Fruit fly (Drosophila melanogaster) whole organism, embryonic: Measurements from ENCODE around the gene Prx4.

Experiments used
- B-H2 ChIP-seq: fragments of 200-800 bp; sonication (Bioruptor generic); optimal IDR thresholded peaks from 2 replicates; lab custom pipeline; 2018; ENCODE audit warnings: missing biosample characterization, mild to moderate bottlenecking, missing genetic modification characterization
- BEAF-32 ChIP-seq: fragments of 200-800 bp; sonication (Bioruptor generic); optimal IDR thresholded peaks from 3 replicates; lab custom pipeline; 2017; ENCODE audit warnings: missing biosample characterization, missing genetic modification characterization, mild to moderate bottlenecking, moderate library complexity, missing genetic modification reagents
- CG1024 ChIP-seq: fragments of 200-800 bp; sonication (Bioruptor generic); IDR thresholded peaks from 2 replicates; pipeline ENCODE4 v1.3.6; 2022; ENCODE audit warnings: missing biosample characterization, missing genetic modification characterization
- CG12391 ChIP-seq: fragments of 200-800 bp; sonication (Bioruptor generic); optimal IDR thresholded peaks from 3 replicates; lab custom pipeline; 2018; ENCODE audit warnings: missing biosample characterization, mild to moderate bottlenecking, missing genetic modification characterization, moderate library complexity
- CG13123 ChIP-seq: fragments of 200-800 bp; sonication (Bioruptor generic); optimal IDR thresholded peaks from 2 replicates; lab custom pipeline; 2016; ENCODE audit warnings: missing biosample characterization, missing genetic modification characterization
- CG14710 ChIP-seq: fragments of 200-800 bp; sonication (Bioruptor generic); optimal IDR thresholded peaks from 3 replicates; lab custom pipeline; 2019; ENCODE audit warnings: missing biosample characterization, mild to moderate bottlenecking, missing genetic modification characterization, moderate library complexity
- CG14860 ChIP-seq: fragments of 200-800 bp; sonication (Bioruptor generic); IDR thresholded peaks from 3 replicates; pipeline ENCODE4 v1.3.6; 2022; ENCODE audit warnings: missing biosample characterization, missing genetic modification characterization; ENCODE audit not compliant: partially characterized antibody
- CG15601 ChIP-seq: fragments of 200-800 bp; sonication (Bioruptor generic); optimal IDR thresholded peaks from 3 replicates; lab custom pipeline; 2019; ENCODE audit warnings: missing biosample characterization, mild to moderate bottlenecking, missing genetic modification characterization, moderate library complexity
- CG15696 ChIP-seq: fragments of 200-800 bp; sonication (Bioruptor generic); optimal IDR thresholded peaks from 2 replicates; lab custom pipeline; 2019; ENCODE audit warnings: missing biosample characterization, mild to moderate bottlenecking, missing genetic modification characterization, moderate library complexity
- CG17568 ChIP-seq: fragments of 200-800 bp; sonication (Bioruptor generic); optimal IDR thresholded peaks from 2 replicates; lab custom pipeline; 2018; ENCODE audit warnings: missing biosample characterization, mild to moderate bottlenecking, missing genetic modification characterization, moderate library complexity
- CG18764 ChIP-seq: fragments of 200-800 bp; sonication (Bioruptor generic); optimal IDR thresholded peaks from 3 replicates; lab custom pipeline; 2016; ENCODE audit warnings: missing biosample characterization, missing genetic modification characterization
- CG33213 ChIP-seq: fragments of 200-800 bp; sonication (Bioruptor generic); optimal IDR thresholded peaks from 3 replicates; lab custom pipeline; 2016; ENCODE audit warnings: missing biosample characterization, missing genetic modification characterization
- CG3407 ChIP-seq: fragments of 200-800 bp; sonication (Bioruptor generic); optimal IDR thresholded peaks from 2 replicates; lab custom pipeline; 2018; ENCODE audit warnings: missing biosample characterization, mild to moderate bottlenecking, missing genetic modification characterization
- CG3726 ChIP-seq: fragments of 200-800 bp; sonication (Bioruptor generic); IDR thresholded peaks from 3 replicates; pipeline ENCODE4, ENCODE4 v1.3.6; 2022; ENCODE audit warnings: missing biosample characterization, missing genetic modification characterization
- CG4707 ChIP-seq: fragments of 200-800 bp; sonication (Bioruptor generic); optimal IDR thresholded peaks from 2 replicates; lab custom pipeline; 2018; ENCODE audit warnings: missing biosample characterization, mild to moderate bottlenecking, missing genetic modification characterization, moderate library complexity
- CG6813 ChIP-seq: fragments of 200-800 bp; sonication (Bioruptor generic); optimal IDR thresholded peaks from 2 replicates; lab custom pipeline; 2017; ENCODE audit warnings: missing biosample characterization, missing genetic modification characterization, mild to moderate bottlenecking, moderate library complexity, missing genetic modification reagents
- CG7987 ChIP-seq: fragments of 200-800 bp; sonication (Bioruptor generic); optimal IDR thresholded peaks from 2 replicates; lab custom pipeline; 2018; ENCODE audit warnings: missing biosample characterization, mild to moderate bottlenecking, missing genetic modification characterization, moderate library complexity
- CG8290 ChIP-seq, 3 experiments: fragments of 200-800 bp; sonication (Bioruptor generic); optimal IDR thresholded peaks; 2 replicates each; lab custom pipeline; 2016 to 2019; ENCODE audit warnings: missing biosample characterization in 3 of 3, missing genetic modification characterization in 3 of 3, mild to moderate bottlenecking in 2 of 3, moderate library complexity in 1 of 3
- CG9215 ChIP-seq: fragments of 200-800 bp; sonication (Bioruptor generic); IDR thresholded peaks from 2 replicates; pipeline ENCODE4 v1.3.6; 2022; ENCODE audit warnings: missing biosample characterization, missing genetic modification characterization
- CG9876 ChIP-seq: fragments of 200-800 bp; sonication (Bioruptor generic); optimal IDR thresholded peaks from 2 replicates; lab custom pipeline; 2016; ENCODE audit warnings: missing biosample characterization, missing genetic modification characterization
- Dad ChIP-seq: fragments of 200-800 bp; sonication (Bioruptor generic); optimal IDR thresholded peaks from 3 replicates; lab custom pipeline; 2016; ENCODE audit warnings: missing biosample characterization, missing genetic modification characterization
- Dip3 ChIP-seq: fragments of 200-800 bp; sonication (Bioruptor generic); optimal IDR thresholded peaks from 3 replicates; lab custom pipeline; 2016; ENCODE audit warnings: missing biosample characterization, missing genetic modification characterization
- Dref ChIP-seq: fragments of 200-800 bp; sonication (Bioruptor generic); IDR thresholded peaks from 2 replicates; pipeline ENCODE4 v1.3.6; 2022; ENCODE audit warnings: missing biosample characterization, missing genetic modification characterization
- Drgx ChIP-seq: fragments of 200-800 bp; sonication (Bioruptor generic); IDR thresholded peaks from 2 replicates; pipeline ENCODE4 v1.3.6; 2022; ENCODE audit warnings: missing biosample characterization, missing genetic modification characterization
- ERR ChIP-seq: fragments of 200-800 bp; sonication (Bioruptor generic); optimal IDR thresholded peaks from 2 replicates; lab custom pipeline; 2016; ENCODE audit warnings: missing biosample characterization, missing genetic modification characterization
- Eip74EF ChIP-seq, 2 experiments: fragments of 200-800 bp in 1 of 2; fragments of >200 bp in 1 of 2; sonication (Bioruptor generic) in 1 of 2; optimal IDR thresholded peaks; 2 replicates each; lab custom pipeline; 2017 to 2019; ENCODE audit warnings: missing biosample characterization in 2 of 2, missing genetic modification characterization in 2 of 2, mild to moderate bottlenecking in 1 of 2, moderate library complexity in 1 of 2
- Ets65A ChIP-seq: fragments of 200-800 bp; sonication (Bioruptor generic); peaks from one replicate; lab custom pipeline; 2016; ENCODE audit warnings: missing biosample characterization, missing genetic modification characterization
- Fer1 ChIP-seq: fragments of 200-800 bp; sonication (Bioruptor generic); optimal IDR thresholded peaks from 2 replicates; lab custom pipeline; 2017; ENCODE audit warnings: missing biosample characterization, mild to moderate bottlenecking, missing genetic modification characterization
- Hey ChIP-seq: fragments of 200-800 bp; sonication (Bioruptor generic); optimal IDR thresholded peaks from 3 replicates; lab custom pipeline; 2018; ENCODE audit warnings: missing biosample characterization, mild to moderate bottlenecking, missing genetic modification characterization
- Lhr ChIP-seq: fragments of 200-800 bp; sonication (Bioruptor generic); optimal IDR thresholded peaks from 3 replicates; lab custom pipeline; 2017; ENCODE audit warnings: mild to moderate bottlenecking, missing biosample characterization, missing genetic modification reagents, missing genetic modification characterization
- Lim3 ChIP-seq: fragments of 200-800 bp; sonication (Bioruptor generic); IDR thresholded peaks from 2 replicates; pipeline ENCODE4 v1.3.6; 2022; ENCODE audit warnings: missing biosample characterization, missing genetic modification characterization
- NFAT ChIP-seq: fragments of 200-800 bp; sonication (Bioruptor generic); IDR thresholded peaks from 2 replicates; pipeline ENCODE4 v1.3.6; 2022; ENCODE audit warnings: missing biosample characterization, missing genetic modification characterization
- Opbp ChIP-seq: fragments of 200-800 bp; sonication (Bioruptor generic); IDR thresholded peaks from 3 replicates; pipeline ENCODE4 v1.3.6; 2022; ENCODE audit warnings: missing biosample characterization, missing genetic modification characterization; ENCODE audit not compliant: partially characterized antibody
- bab2 ChIP-seq: fragments of 200-800 bp; sonication (Bioruptor generic); optimal IDR thresholded peaks from 2 replicates; lab custom pipeline; 2016; ENCODE audit warnings: missing biosample characterization, missing genetic modification characterization
- cato ChIP-seq: fragments of 200-800 bp; sonication (Bioruptor generic); optimal IDR thresholded peaks from 2 replicates; lab custom pipeline; 2016; ENCODE audit warnings: missing biosample characterization, missing genetic modification characterization, borderline replicate concordance
- corto ChIP-seq: fragments of 200-800 bp; sonication (Bioruptor generic); optimal IDR thresholded peaks from 2 replicates; lab custom pipeline; 2016; ENCODE audit warnings: missing biosample characterization, mild to moderate bottlenecking, missing genetic modification characterization, moderate library complexity
- dimm ChIP-seq: fragments of 200-800 bp; sonication (Bioruptor generic); IDR thresholded peaks from 2 replicates; pipeline ENCODE4 v1.3.6; 2022; ENCODE audit warnings: missing biosample characterization, missing genetic modification characterization
- emc ChIP-seq: fragments of 200-800 bp; sonication (Bioruptor generic); optimal IDR thresholded peaks from 2 replicates; lab custom pipeline; 2016; ENCODE audit warnings: missing biosample characterization, missing genetic modification characterization
- gcm ChIP-seq: fragments of 200-800 bp; sonication (Bioruptor generic); optimal IDR thresholded peaks from 2 replicates; lab custom pipeline; 2019; ENCODE audit warnings: missing biosample characterization, mild to moderate bottlenecking, missing genetic modification characterization, moderate library complexity
- gcm2 ChIP-seq: fragments of 200-800 bp; sonication (Bioruptor generic); optimal IDR thresholded peaks from 2 replicates; lab custom pipeline; 2016; ENCODE audit warnings: missing biosample characterization, missing genetic modification characterization
- h ChIP-seq: fragments of >200 bp; optimal IDR thresholded peaks from 2 replicates; lab custom pipeline; 2017
- lbe ChIP-seq: fragments of 200-800 bp; sonication (Bioruptor generic); optimal IDR thresholded peaks from 2 replicates; lab custom pipeline; 2016; ENCODE audit warnings: missing biosample characterization, mild to moderate bottlenecking, missing genetic modification characterization
- psq ChIP-seq: fragments of 200-800 bp; sonication (Bioruptor generic); optimal IDR thresholded peaks from 2 replicates; lab custom pipeline; 2017; ENCODE audit warnings: missing biosample characterization, missing genetic modification characterization
- sd ChIP-seq: fragments of 200-800 bp; sonication (Bioruptor generic); optimal IDR thresholded peaks from 3 replicates; lab custom pipeline; 2018; ENCODE audit warnings: missing biosample characterization, mild to moderate bottlenecking, missing genetic modification characterization, moderate library complexity
- slou ChIP-seq: fragments of 200-800 bp; sonication (Bioruptor generic); optimal IDR thresholded peaks from 3 replicates; lab custom pipeline; 2016; ENCODE audit warnings: missing biosample characterization, missing genetic modification characterization
- slp2 ChIP-seq: fragments of 200-800 bp; sonication (Bioruptor generic); optimal IDR thresholded peaks from 2 replicates; lab custom pipeline; 2016; ENCODE audit warnings: missing biosample characterization, missing genetic modification characterization
- tio ChIP-seq: fragments of 200-800 bp; sonication (Bioruptor generic); optimal IDR thresholded peaks from 2 replicates; lab custom pipeline; 2017; ENCODE audit warnings: missing biosample characterization, missing genetic modification characterization, inconsistent platforms
- zf30C ChIP-seq: fragments of 200-800 bp; sonication (Bioruptor generic); optimal IDR thresholded peaks from 3 replicates; lab custom pipeline; 2018; ENCODE audit warnings: missing biosample characterization, mild to moderate bottlenecking, missing genetic modification characterization
- zfh2 ChIP-seq: fragments of 200-800 bp; sonication (Bioruptor generic); optimal IDR thresholded peaks from 2 replicates; lab custom pipeline; 2016; ENCODE audit warnings: missing biosample characterization, missing genetic modification characterization

Gene Prx4

DNA sequence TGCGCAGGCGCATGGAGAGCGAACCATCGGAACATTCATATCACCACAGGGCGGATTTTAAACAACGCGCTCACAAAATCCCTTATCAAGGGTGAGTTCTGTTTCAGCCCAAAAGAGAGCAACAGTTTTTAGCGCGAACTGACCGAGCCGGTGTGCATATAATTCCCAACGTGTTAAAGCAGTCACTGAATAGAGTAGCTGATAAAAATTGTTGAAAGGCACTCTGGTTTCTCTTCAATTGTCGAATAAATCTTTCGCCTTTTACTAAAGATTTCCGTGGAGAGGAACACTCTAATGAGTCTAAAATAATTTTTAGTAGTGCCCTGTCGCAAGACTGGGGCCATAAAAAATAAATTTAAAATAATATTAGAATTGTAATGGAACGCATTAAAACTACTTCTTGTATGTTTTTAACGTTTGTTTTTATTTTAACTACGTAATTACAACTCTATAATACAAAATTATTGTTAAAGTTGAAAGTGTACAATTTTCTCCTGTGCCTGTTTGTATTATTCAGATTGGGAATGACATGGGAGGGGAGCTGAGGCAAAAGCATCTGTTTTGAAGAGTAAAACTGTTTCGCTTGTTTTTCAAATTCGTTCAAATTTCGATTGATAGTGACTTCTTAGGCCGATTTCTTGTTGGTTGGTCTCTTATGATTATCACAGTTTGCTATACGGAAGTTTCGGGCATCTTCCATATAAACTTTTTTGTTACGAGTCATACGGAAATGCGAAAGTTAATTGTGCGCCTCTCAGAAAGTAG, 48.6 kb downstream of the Prx4 start (continued):
- TF ChIP-seq Dref (GFP tag; lab: Robert Waterston, UW) (no peak), CG13123 (GFP tag; lab: Kevin White, UChicago) (no peak), CG6813 (GFP tag; lab: Kevin White, UChicago) (no peak), Dip3 (GFP tag; lab: Kevin White, UChicago) (no peak), CG8290 (GFP tag; optimal IDR thresholded peaks at IDR 0.05; lab: Kevin White, UChicago) (no peak), CG8290 (tag; optimal IDR thresholded peaks at IDR 0.05; lab: Kevin White, UChicago) (peak in 1 of 2 experiments; percentile 74), NFAT (GFP tag; lab: Robert Waterston, UW) (peak; percentile 52; the same call in 1 of the 2 replicates), CG7987 (GFP tag; lab: Kevin White, UChicago) (no peak), Dad (peak; percentile 32), zf30C (GFP tag; lab: Kevin White, UChicago) (peak; percentile 46), CG3726 (GFP tag; lab: Robert Waterston, UW) (no peak), CG18764 (GFP tag; lab: Kevin White, UChicago) (peak; percentile 49), CG15696 (tag; lab: Kevin White, UChicago) (peak; percentile 57), dimm (GFP tag; lab: Robert Waterston, UW) (no peak), Lim3 (GFP tag; lab: Robert Waterston, UW) (no peak), slou (no peak), CG14860 (no peak), h (lab: Kevin White, UChicago) (no peak), tio (GFP tag; lab: Kevin White, UChicago) (no peak), CG33213 (GFP tag; lab: Kevin White, UChicago) (peak; percentile 8), CG12391 (peak; percentile 38), Drgx (GFP tag; lab: Robert Waterston, UW) (peak; percentile 33; the same call in 1 of the 2 replicates), lbe (GFP tag; lab: Kevin White, UChicago) (peak; percentile 48), emc (GFP tag; lab: Kevin White, UChicago) (no peak), sd (no peak), Ets65A (GFP tag; lab: Kevin White, UChicago) (no peak), gcm2 (GFP tag; lab: Kevin White, UChicago) (no peak), CG9215 (no peak), ERR (GFP tag; lab: Kevin White, UChicago) (peak; percentile 30), corto (GFP tag; lab: Kevin White, UChicago) (no peak), gcm (GFP tag; lab: Kevin White, UChicago) (no peak), B-H2 (GFP tag; lab: Kevin White, UChicago) (peak; percentile 45), CG9876 (GFP tag; lab: Kevin White, UChicago) (peak; percentile 9), slp2 (GFP tag; lab: Kevin White, UChicago) (no peak), psq (GFP tag; lab: Kevin White, UChicago) (no peak), CG14710 (tag; lab: Kevin White, UChicago) (peak; percentile 37), Lhr (GFP tag; lab: Kevin White, UChicago) (no peak), Opbp (peak; percentile 67; the same call in 2 of the 3 replicates), cato (no peak), CG3407 (no peak), Fer1 (GFP tag; lab: Kevin White, UChicago) (peak; percentile 57), CG15601 (tag; lab: Kevin White, UChicago) (peak; percentile 81), CG1024 (GFP tag; lab: Robert Waterston, UW) (peak; percentile 67), zfh2 (GFP tag; lab: Kevin White, UChicago) (no peak), bab2 (GFP tag; lab: Kevin White, UChicago) (no peak), CG17568 (GFP tag; lab: Kevin White, UChicago) (no peak), Eip74EF (GFP tag; optimal IDR thresholded peaks at IDR 0.05; lab: Kevin White, UChicago) (peak in 1 of 2 experiments; percentile 20), Hey (tag; lab: Kevin White, UChicago) (no peak), CG4707 (GFP tag; lab: Kevin White, UChicago) (no peak), BEAF-32 (no peak)
